Worm (Caenorhabditis elegans): ENCODE results near the gene F14F9.2.

F14F9.2 gene

ce11 chrV:5119109-5119508, 25.5 kb upstream of the F14F9.2 start, which contains the start of gene C04F5.9:
Gene C04F5.9 (minus strand): TSS chrV:5119209.
- TF ChIP-seq madf-5 (GFP tag; IDR thresholded peaks at IDR 0.05) (no peak), mes-2 (tag; optimal IDR thresholded peaks at IDR 0.05; ENCODE audit: poor library complexity, severe bottlenecking) (peak; percentile 21)

DNA sequence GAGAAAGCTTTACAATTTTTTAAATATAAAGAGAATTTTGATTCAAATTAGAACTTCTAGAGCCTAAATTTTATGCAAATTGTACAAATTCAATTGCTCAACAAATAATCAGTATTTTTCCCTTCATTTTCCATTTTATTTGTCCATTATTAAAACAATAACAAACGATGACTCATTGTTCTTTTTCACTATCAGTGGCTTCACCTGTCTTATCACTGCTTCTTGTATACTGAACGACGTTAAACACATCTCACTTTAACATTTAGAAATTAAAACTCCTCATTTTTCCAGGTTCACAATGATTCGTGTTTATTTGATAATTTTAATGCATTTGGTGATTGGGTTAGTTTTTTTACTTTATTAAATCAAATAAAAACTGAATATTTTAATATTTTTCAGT, 25.0 kb upstream of the F14F9.2 start, which contains the start of gene sid-1:
Gene sid-1 (plus strand): TSS at position 292 of the 400 bp plus-strand sequence.
- TF ChIP-seq saeg-2 (GFP tag; IDR thresholded peaks at IDR 0.05) = no peak
- TF ChIP-seq pqm-1 (tag; optimal IDR thresholded peaks at IDR 0.05) = peak; percentile 59
- TF ChIP-seq set-16 (GFP tag; IDR thresholded peaks at IDR 0.05) = no peak
- TF ChIP-seq ceh-62 (tag; optimal IDR thresholded peaks at IDR 0.05) = no peak
- TF ChIP-seq dmd-6 (GFP tag; IDR thresholded peaks at IDR 0.05) = peak; percentile 8; the same call in 1 of the 2 replicates
- TF ChIP-seq dve-1 (tag; optimal IDR thresholded peaks at IDR 0.05; ENCODE audit: insufficient read depth) = peak; percentile 5
- no peak for TF ChIP-seq ceh-44 (GFP tag; IDR thresholded peaks at IDR 0.05)
- no peak for TF ChIP-seq F44E2.7 (GFP tag; IDR thresholded peaks at IDR 0.05)
- TF ChIP-seq nhr-41 (GFP tag; IDR thresholded peaks at IDR 0.05) = no peak
- no peak for TF ChIP-seq daf-16 (GFP tag; optimal IDR thresholded peaks at IDR 0.05)
- TF ChIP-seq daf-16 (tag; optimal IDR thresholded peaks at IDR 0.05) = peak; percentile 81
- peak; percentile 54 for TF ChIP-seq nhr-28 (tag; optimal IDR thresholded peaks at IDR 0.05)
- no peak for TF ChIP-seq mxl-2 (GFP tag; conservative IDR thresholded peaks at IDR 0.05)

DNA sequence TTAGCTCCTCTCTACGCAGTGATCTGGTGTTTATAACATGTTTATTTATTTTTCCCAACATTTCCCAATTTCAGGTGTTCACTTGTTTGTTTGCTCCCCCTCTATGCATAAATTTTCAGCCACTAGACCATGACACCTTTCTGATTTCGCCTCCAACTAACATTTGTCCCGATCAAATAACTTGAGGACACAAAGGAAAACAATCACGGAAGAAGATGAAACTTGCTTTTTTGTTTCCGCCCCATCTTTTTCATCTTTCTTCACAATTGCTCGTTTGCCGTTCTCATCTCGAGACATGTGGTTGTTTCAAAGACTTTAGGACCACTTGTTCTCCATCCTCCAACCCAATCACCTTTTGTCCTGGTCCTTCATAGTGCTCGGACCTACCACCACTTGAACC, 17.8 kb upstream of the F14F9.2 start, which contains the start of gene F14F9.5:
Gene F14F9.5 (plus strand): TSS at position 301 of the 400 bp plus-strand sequence.
- TF ChIP-seq nhr-48 (tag; optimal IDR thresholded peaks at IDR 0.05) (no peak), nhr-102 (tag; optimal IDR thresholded peaks at IDR 0.05) (no peak), pha-4 (GFP tag; IDR thresholded peaks at IDR 0.05) (no peak), pha-4 (tag; optimal IDR thresholded peaks at IDR 0.05) (no peak), ceh-62 (tag; optimal IDR thresholded peaks at IDR 0.05) (no peak), spr-3 (GFP tag; optimal IDR thresholded peaks at IDR 0.05) (no peak), nhr-237 (tag; optimal IDR thresholded peaks at IDR 0.05) (no peak), arid-1 (GFP tag; conservative IDR thresholded peaks at IDR 0.05) (no peak), ZK546.5 (tag; optimal IDR thresholded peaks at IDR 0.05) (no peak), T26A8.4 (GFP tag; IDR thresholded peaks at IDR 0.05) (no peak), unc-130 (GFP tag; optimal IDR thresholded peaks at IDR 0.05) (no peak), hlh-11 (tag; optimal IDR thresholded peaks at IDR 0.05) (no peak)

- peak; percentile 79 for TF ChIP-seq aha-1 (tag)
- TF ChIP-seq fkh-10 (GFP tag; optimal IDR thresholded peaks at IDR 0.05) = no peak
- TF ChIP-seq ceh-20 (GFP tag; IDR thresholded peaks at IDR 0.05) = no peak
- peak in 1 of 2 experiments; percentile 4 for TF ChIP-seq unc-62 (GFP tag; optimal IDR thresholded peaks at IDR 0.05 in 1 of 2)
- no peak for TF ChIP-seq unc-62 (tag; optimal IDR thresholded peaks at IDR 0.05)
- no peak for TF ChIP-seq nhr-237 (tag; optimal IDR thresholded peaks at IDR 0.05)
Measured at ce11 chrV:5130018-5130417, 14.6 kb upstream of the F14F9.2 start, which contains the start of gene F14F9.8. Gene F14F9.8 (plus strand): TSS chrV:5130318.

ce11 chrV:5131380-5131779, 13.3 kb upstream of the F14F9.2 start:
- TF ChIP-seq dpl-1 (GFP tag; optimal IDR thresholded peaks at IDR 0.05) (peak; percentile 20), lin-13 (GFP tag; optimal IDR thresholded peaks at IDR 0.05) (no peak), aha-1 (tag) (peak; percentile 70), nhr-28 (tag; optimal IDR thresholded peaks at IDR 0.05) (peak; percentile 83), ztf-7 (tag; optimal IDR thresholded peaks at IDR 0.05) (peak; percentile 64), mdt-29 (GFP tag; IDR thresholded peaks at IDR 0.05) (no peak), zip-2 (tag; optimal IDR thresholded peaks at IDR 0.05) (peak; percentile 99), nhr-11 (tag; optimal IDR thresholded peaks at IDR 0.05) (peak; percentile 35), hmg-1.1 (GFP tag; IDR thresholded peaks at IDR 0.05) (no peak), nhr-6 (tag; optimal IDR thresholded peaks at IDR 0.05) (peak; percentile 57), hif-1 (tag; optimal IDR thresholded peaks at IDR 0.05) (peak in 1 of 2 experiments; percentile 46), nhr-102 (tag; optimal IDR thresholded peaks at IDR 0.05) (no peak), hlh-11 (tag; optimal IDR thresholded peaks at IDR 0.05) (peak; percentile 19), unc-62 (GFP tag; optimal IDR thresholded peaks at IDR 0.05 in 1 of 2) (peak in 1 of 2 experiments; percentile 85), unc-62 (tag; optimal IDR thresholded peaks at IDR 0.05) (no peak), hlh-30 (tag; optimal IDR thresholded peaks at IDR 0.05; ENCODE audit: insufficient read depth) (peak; percentile 40), nhr-77 (tag; optimal IDR thresholded peaks at IDR 0.05) (peak; percentile 8)
